Worm (Caenorhabditis elegans) whole organism, L4 larva: ENCODE results near the gene acbp-3.

Experiments used
- F10B5.3 ChIP-seq: sonication (generic microtip); optimal IDR thresholded peaks from 2 replicates; lab custom pipeline; 2016; ENCODE audit warnings: mild to moderate bottlenecking, missing genetic modification characterization, missing compliant biosample characterization
- F49E8.2 ChIP-seq: sonication (generic microtip); optimal IDR thresholded peaks from 2 replicates; lab custom pipeline; 2016; ENCODE audit warnings: missing compliant biosample characterization, mild to moderate bottlenecking, missing genetic modification characterization, borderline replicate concordance
- R02D3.7 ChIP-seq: fragments of 150-350 bp; sonication (generic microtip); optimal IDR thresholded peaks from 3 replicates; lab custom pipeline; 2014; ENCODE audit warnings: missing biosample characterization, missing genetic modification characterization
- T26A8.4 ChIP-seq: fragments of 200-800 bp; sonication (Bioruptor generic); IDR thresholded peaks from 2 replicates; pipeline ENCODE4 v1.3.6; 2022; ENCODE audit warnings: missing genetic modification characterization, missing compliant biosample characterization
- Y105C5A.15 ChIP-seq: fragments of 200-800 bp; sonication (Bioruptor generic); IDR thresholded peaks from 2 replicates; pipeline ENCODE4 v1.3.6; 2022; ENCODE audit warnings: missing genetic modification characterization, missing compliant biosample characterization
- Y48G9A.11 ChIP-seq: fragments of 200-800 bp; sonication (Bioruptor generic); IDR thresholded peaks from 2 replicates; pipeline ENCODE4 v1.3.6; 2022; ENCODE audit warnings: missing genetic modification reagents, missing genetic modification characterization, missing compliant biosample characterization
- ZK546.5 ChIP-seq, 2 experiments: sonication (generic microtip); optimal IDR thresholded peaks; 2 replicates each; lab custom pipeline; 2017; ENCODE audit warnings: missing biosample characterization in 2 of 2, missing genetic modification characterization in 2 of 2
- aha-1 ChIP-seq: fragments of 150-350 bp; peaks from one replicate; lab custom pipeline; 2014; ENCODE audit warnings: missing biosample characterization, missing genetic modification characterization
- aly-2 ChIP-seq: sonication (generic microtip); optimal IDR thresholded peaks from 2 replicates; lab custom pipeline; 2018; ENCODE audit warnings: missing biosample characterization, missing genetic modification characterization
- attf-4 ChIP-seq: sonication (generic microtip); optimal IDR thresholded peaks from 3 replicates; lab custom pipeline; 2017; ENCODE audit warnings: missing biosample characterization, missing genetic modification characterization
- ceh-20 ChIP-seq: fragments of 200-800 bp; sonication (Bioruptor generic); IDR thresholded peaks from 2 replicates; pipeline ENCODE4 v1.3.6; 2022; ENCODE audit warnings: missing genetic modification reagents, missing genetic modification characterization, missing compliant biosample characterization
- ceh-32 ChIP-seq: sonication (generic microtip); optimal IDR thresholded peaks from 2 replicates; lab custom pipeline; 2016; ENCODE audit warnings: mild to moderate bottlenecking, missing genetic modification characterization, missing compliant biosample characterization; ENCODE audit not compliant: poor library complexity
- ceh-62 ChIP-seq: sonication (generic microtip); optimal IDR thresholded peaks from 2 replicates; lab custom pipeline; 2017; ENCODE audit warnings: missing biosample characterization, missing genetic modification characterization
- daf-16 ChIP-seq, 3 experiments: sonication (generic microtip); optimal IDR thresholded peaks; 2 replicates each; lab custom pipeline; 2016 to 2017; ENCODE audit warnings: missing genetic modification characterization in 3 of 3, missing genetic modification reagents in 3 of 3, mild to moderate bottlenecking in 2 of 3, missing compliant biosample characterization in 2 of 3, missing biosample characterization in 1 of 3, moderate library complexity in 1 of 3
- dmd-6 ChIP-seq: fragments of 200-800 bp; sonication (Bioruptor generic); IDR thresholded peaks from 2 replicates; pipeline ENCODE4 v1.3.6; 2022; ENCODE audit warnings: missing genetic modification reagents, missing genetic modification characterization, missing compliant biosample characterization
- dmd-9 ChIP-seq: fragments of 200-800 bp; sonication (Bioruptor generic); IDR thresholded peaks from 2 replicates; pipeline ENCODE4 v1.3.6; 2022; ENCODE audit warnings: missing genetic modification reagents, missing genetic modification characterization, missing compliant biosample characterization
- dpl-1 ChIP-seq: fragments of 150-350 bp; optimal IDR thresholded peaks from 2 replicates; lab custom pipeline; 2014; ENCODE audit warnings: missing biosample characterization, missing genetic modification reagents, missing genetic modification characterization
- dve-1 ChIP-seq: sonication (generic microtip); optimal IDR thresholded peaks from 2 replicates; lab custom pipeline; 2017; ENCODE audit warnings: antibody characterized with exemption, mild to moderate bottlenecking, missing genetic modification characterization, missing compliant biosample characterization; ENCODE audit not compliant: insufficient read depth
- egl-27 ChIP-seq: sonication (generic microtip); optimal IDR thresholded peaks from 3 replicates; lab custom pipeline; 2017; ENCODE audit warnings: missing biosample characterization, missing genetic modification reagents, missing genetic modification characterization
- hif-1 ChIP-seq, 2 experiments: sonication (generic microtip); optimal IDR thresholded peaks; 2 replicates each; lab custom pipeline; 2016 to 2017; ENCODE audit warnings: missing compliant biosample characterization in 2 of 2, missing genetic modification characterization in 2 of 2, missing genetic modification reagents in 2 of 2, missing genotype in 2 of 2, mild to moderate bottlenecking in 1 of 2
- hlh-11 ChIP-seq: fragments of 200-800 bp; sonication (Bioruptor generic); optimal IDR thresholded peaks from 2 replicates; lab custom pipeline; 2018; ENCODE audit warnings: mild to moderate bottlenecking, missing genetic modification characterization, missing compliant biosample characterization
- hmg-1.1 ChIP-seq: fragments of 200-800 bp; sonication (Bioruptor generic); IDR thresholded peaks from 2 replicates; pipeline ENCODE4 v1.3.6; 2022; ENCODE audit warnings: missing genetic modification reagents, missing genetic modification characterization, missing compliant biosample characterization
- lim-7 ChIP-seq: fragments of 200-800 bp; sonication (Bioruptor generic); IDR thresholded peaks from 2 replicates; pipeline ENCODE4 v1.3.6; 2022; ENCODE audit warnings: missing genetic modification characterization, missing compliant biosample characterization
- lin-1 ChIP-seq: fragments of 200-800 bp; sonication (Bioruptor generic); IDR thresholded peaks from 2 replicates; pipeline ENCODE4 v1.3.6; 2022; ENCODE audit warnings: missing genetic modification reagents, missing genetic modification characterization, missing compliant biosample characterization
- lin-13 ChIP-seq: fragments of 150-350 bp; optimal IDR thresholded peaks from 2 replicates; lab custom pipeline; 2014; ENCODE audit warnings: missing biosample characterization, missing genetic modification reagents, missing genetic modification characterization
- lin-29 ChIP-seq: fragments of 200-800 bp; sonication (Bioruptor generic); IDR thresholded peaks from 2 replicates; pipeline ENCODE4 v1.3.6; 2022; ENCODE audit warnings: missing genetic modification reagents, missing genetic modification characterization, missing compliant biosample characterization
- lin-39 ChIP-seq: fragments of 150-350 bp; optimal IDR thresholded peaks from 2 replicates; lab custom pipeline; 2014; ENCODE audit warnings: missing biosample characterization, missing genetic modification reagents, missing genetic modification characterization
- lir-3 ChIP-seq: sonication (generic microtip); optimal IDR thresholded peaks from 2 replicates; lab custom pipeline; 2016; ENCODE audit warnings: mild to moderate bottlenecking, missing genetic modification characterization, missing compliant biosample characterization
- madf-9 ChIP-seq: fragments of 200-800 bp; sonication (Bioruptor generic); conservative IDR thresholded peaks from 2 replicates; pipeline ENCODE4 v1.3.6; 2022; ENCODE audit warnings: missing genetic modification reagents, missing genetic modification characterization, missing compliant biosample characterization
- mdl-1 ChIP-seq, 2 experiments: fragments of 150-350 bp in 1 of 2; sonication (generic microtip) in 1 of 2; optimal IDR thresholded peaks; 2 replicates each; lab custom pipeline; 2014 to 2017; ENCODE audit warnings: missing biosample characterization in 2 of 2, missing genetic modification characterization in 2 of 2
- mep-1 ChIP-seq: fragments of 150-350 bp; sonication (generic microtip); optimal IDR thresholded peaks from 3 replicates; lab custom pipeline; 2014; ENCODE audit warnings: missing biosample characterization, missing genetic modification characterization
- mes-2 ChIP-seq: sonication (generic microtip); optimal IDR thresholded peaks from 2 replicates; lab custom pipeline; 2016; ENCODE audit warnings: missing genotype, mild to moderate bottlenecking, missing genetic modification characterization, missing compliant biosample characterization; ENCODE audit not compliant: poor library complexity, severe bottlenecking
- nhr-10 ChIP-seq: fragments of 150-350 bp; optimal IDR thresholded peaks from 2 replicates; lab custom pipeline; 2014; ENCODE audit warnings: missing biosample characterization, missing genetic modification characterization
- nhr-102 ChIP-seq: sonication (generic microtip); optimal IDR thresholded peaks from 2 replicates; lab custom pipeline; 2016; ENCODE audit warnings: mild to moderate bottlenecking, missing genetic modification characterization, moderate library complexity, missing compliant biosample characterization
- nhr-11 ChIP-seq: fragments of 150-350 bp; optimal IDR thresholded peaks from 2 replicates; lab custom pipeline; 2014; ENCODE audit warnings: missing biosample characterization, missing genetic modification characterization
- nhr-25 ChIP-seq: sonication (generic microtip); optimal IDR thresholded peaks from 2 replicates; lab custom pipeline; 2017; ENCODE audit warnings: missing genetic modification characterization, mild to moderate bottlenecking, missing compliant biosample characterization, antibody characterized with exemption, moderate library complexity, borderline replicate concordance; ENCODE audit not compliant: insufficient read depth
- nhr-77 ChIP-seq: fragments of 150-350 bp; optimal IDR thresholded peaks from 2 replicates; lab custom pipeline; 2014; ENCODE audit warnings: missing biosample characterization, missing genetic modification characterization
- pha-4 ChIP-seq, 2 experiments: fragments of 150-350 bp in 1 of 2; fragments of 200-800 bp in 1 of 2; sonication (Bioruptor generic) in 1 of 2; IDR thresholded peaks in 1 of 2; optimal IDR thresholded peaks in 1 of 2; 2 replicates each; pipeline versions ENCODE4 v1.3.6 to Lab custom; 2014 to 2022; ENCODE audit warnings: missing genetic modification characterization in 2 of 2, missing genetic modification reagents in 2 of 2, missing biosample characterization in 1 of 2, missing compliant biosample characterization in 1 of 2
- php-3 ChIP-seq: fragments of 200-800 bp; sonication (Bioruptor generic); IDR thresholded peaks from 2 replicates; pipeline ENCODE4 v1.3.6; 2022; ENCODE audit warnings: missing genetic modification reagents, missing genetic modification characterization, missing compliant biosample characterization
- pqm-1 ChIP-seq: sonication (generic microtip); optimal IDR thresholded peaks from 2 replicates; lab custom pipeline; 2017; ENCODE audit warnings: missing biosample characterization, missing genetic modification characterization
- saeg-2 ChIP-seq: fragments of 200-800 bp; sonication (Bioruptor generic); IDR thresholded peaks from 2 replicates; pipeline ENCODE4 v1.3.6; 2022; ENCODE audit warnings: missing genetic modification reagents, missing genetic modification characterization, missing compliant biosample characterization
- set-16 ChIP-seq: fragments of 200-800 bp; sonication (Bioruptor generic); IDR thresholded peaks from 2 replicates; pipeline ENCODE4 v1.3.6; 2022; ENCODE audit warnings: missing genetic modification reagents, missing genetic modification characterization, missing compliant biosample characterization
- snpc-4 ChIP-seq: fragments of 150-350 bp; optimal IDR thresholded peaks from 2 replicates; lab custom pipeline; 2014; ENCODE audit warnings: missing biosample characterization, missing genetic modification characterization
- spr-1 ChIP-seq: sonication (generic microtip); optimal IDR thresholded peaks from 2 replicates; lab custom pipeline; 2016; ENCODE audit warnings: mild to moderate bottlenecking, missing genetic modification characterization, missing compliant biosample characterization
- tag-97 ChIP-seq: fragments of 200-800 bp; sonication (Bioruptor generic); IDR thresholded peaks from 2 replicates; pipeline ENCODE4 v1.3.6; 2022; ENCODE audit warnings: missing genetic modification characterization, missing compliant biosample characterization
- tra-1 ChIP-seq: fragments of 200-800 bp; sonication (Bioruptor generic); IDR thresholded peaks from 2 replicates; pipeline ENCODE4 v1.3.6; 2022; ENCODE audit warnings: missing genetic modification reagents, missing genetic modification characterization, missing compliant biosample characterization
- unc-62 ChIP-seq, 3 experiments: fragments of 150-350 bp in 1 of 3; sonication (generic microtip); optimal IDR thresholded peaks in 2 of 3; peaks in 1 of 3; 1 replicate in 1 of 3; 2 replicates in 2 of 3; lab custom pipeline; 2014 to 2017; ENCODE audit warnings: missing biosample characterization in 3 of 3, missing genetic modification characterization in 3 of 3, missing genetic modification reagents in 3 of 3, missing genotype in 1 of 3
- vab-7 ChIP-seq: fragments of 200-800 bp; sonication (Bioruptor generic); IDR thresholded peaks from 2 replicates; pipeline ENCODE4 v1.3.6; 2022; ENCODE audit warnings: missing genetic modification reagents, missing genetic modification characterization, missing compliant biosample characterization
- zfp-3 ChIP-seq: fragments of 200-800 bp; sonication (Bioruptor generic); conservative IDR thresholded peaks from 2 replicates; pipeline ENCODE4 v1.3.6; 2022; ENCODE audit warnings: missing genetic modification reagents, missing genetic modification characterization, missing compliant biosample characterization

Gene acbp-3

ce11 chrX:10900952-10901351 is 2.1 kb upstream of the acbp-3 start:
- TF ChIP-seq F10B5.3 (tag; lab: Kevin White, UChicago), result no peak
- no peak for TF ChIP-seq ZK546.5 (tag; optimal IDR thresholded peaks at IDR 0.05; lab: Kevin White, UChicago)
- peak; percentile 69 for TF ChIP-seq hmg-1.1 (GFP tag; lab: Robert Waterston, UW)
- no peak for TF ChIP-seq lin-1 (GFP tag; lab: Robert Waterston, UW)
- no peak for TF ChIP-seq spr-1
- no peak for TF ChIP-seq lin-29 (GFP tag; lab: Robert Waterston, UW)
- no peak for TF ChIP-seq pqm-1 (tag; lab: Kevin White, UChicago)
- no peak for TF ChIP-seq Y48G9A.11
- TF ChIP-seq pha-4 (GFP tag; IDR thresholded peaks at IDR 0.05; lab: Robert Waterston, UW), result no peak
- no peak for TF ChIP-seq pha-4 (tag; optimal IDR thresholded peaks at IDR 0.05; lab: Kevin White, UChicago)
- 0 out of 2 replicates have a peak, but pooled peaks have one; percentile 23 for TF ChIP-seq madf-9
- TF ChIP-seq dmd-6 (GFP tag; lab: Robert Waterston, UW), result peak; percentile 71
- TF ChIP-seq set-16 (GFP tag; lab: Robert Waterston, UW), result no peak
- TF ChIP-seq nhr-25, result no peak
- TF ChIP-seq vab-7 (GFP tag; lab: Robert Waterston, UW), result no peak
- no peak for TF ChIP-seq Y105C5A.15 (GFP tag; lab: Robert Waterston, UW)
- peak; percentile 39 for TF ChIP-seq mes-2 (tag; lab: Kevin White, UChicago)
- peak; percentile 49 for TF ChIP-seq nhr-77 (tag; lab: Kevin White, UChicago)
- TF ChIP-seq dpl-1, result peak; percentile 21
- TF ChIP-seq nhr-10 (tag; lab: Kevin White, UChicago), result no peak
- peak; percentile 87 for TF ChIP-seq nhr-11 (tag; lab: Kevin White, UChicago)
- TF ChIP-seq lim-7 (GFP tag; lab: Robert Waterston, UW), result no peak
- peak; percentile 80 for TF ChIP-seq hlh-11 (tag; lab: Kevin White, UChicago)
- no peak for TF ChIP-seq egl-27
- TF ChIP-seq T26A8.4, result no peak
- no peak for TF ChIP-seq R02D3.7
- TF ChIP-seq saeg-2 (GFP tag; lab: Robert Waterston, UW), result no peak
- no peak for TF ChIP-seq hif-1 (tag; optimal IDR thresholded peaks at IDR 0.05; lab: Kevin White, UChicago)
- TF ChIP-seq unc-62 (GFP tag; optimal IDR thresholded peaks at IDR 0.05 in 1 of 2; lab: Kevin White, UChicago), result peak in 1 of 2 experiments; percentile 97
- no peak for TF ChIP-seq unc-62 (tag; optimal IDR thresholded peaks at IDR 0.05; lab: Kevin White, UChicago)
- no peak for TF ChIP-seq ceh-62 (tag; lab: Kevin White, UChicago)
- no peak for TF ChIP-seq zfp-3 (GFP tag; lab: Robert Waterston, UW)
- no peak for TF ChIP-seq snpc-4 (tag; lab: Kevin White, UChicago)
- TF ChIP-seq dve-1 (tag; lab: Kevin White, UChicago), result peak; percentile 28
- TF ChIP-seq lin-39, result no peak
- peak in 1 of 2 experiments; percentile 79 for TF ChIP-seq mdl-1 (tag; optimal IDR thresholded peaks at IDR 0.05; lab: Kevin White, UChicago)
- TF ChIP-seq dmd-9 (GFP tag; lab: Robert Waterston, UW), result no peak
- TF ChIP-seq F49E8.2 (tag; lab: Kevin White, UChicago), result no peak
- 0 out of 2 replicates have a peak, but pooled peaks have one; percentile 22 for TF ChIP-seq php-3
- TF ChIP-seq aha-1 (tag; lab: Kevin White, UChicago), result peak; percentile 99
- no peak for TF ChIP-seq ceh-32 (tag; lab: Kevin White, UChicago)
- TF ChIP-seq tra-1 (GFP tag; lab: Robert Waterston, UW), result no peak
- TF ChIP-seq nhr-102 (tag; lab: Kevin White, UChicago), result no peak
- TF ChIP-seq lin-13 (GFP tag; lab: Kevin White, UChicago), result no peak
- TF ChIP-seq mep-1, result peak; percentile 79
- no peak for TF ChIP-seq attf-4
- TF ChIP-seq daf-16 (GFP tag; optimal IDR thresholded peaks at IDR 0.05; lab: Kevin White, UChicago), result peak in 1 of 2 experiments; percentile 77
- peak; percentile 12 for TF ChIP-seq daf-16 (tag; optimal IDR thresholded peaks at IDR 0.05; lab: Kevin White, UChicago)
- no peak for TF ChIP-seq aly-2 (tag; lab: Kevin White, UChicago)
- TF ChIP-seq tag-97 (GFP tag; lab: Robert Waterston, UW), result no peak
- no peak for TF ChIP-seq lir-3
- TF ChIP-seq ceh-20 (GFP tag; lab: Robert Waterston, UW), result no peak
